Worm (Caenorhabditis elegans) whole organism, young adult: ENCODE data around the gene srd-43.

Experiments
- F10E7.11 ChIP-seq: sonication (generic microtip); optimal IDR thresholded peaks from 2 replicates; lab custom pipeline; 2017; ENCODE audit warnings: mild to moderate bottlenecking, missing genetic modification characterization, moderate library complexity, missing compliant biosample characterization
- K11D2.4 ChIP-seq: fragments of 200-800 bp; sonication (Bioruptor generic); IDR thresholded peaks from 2 replicates; pipeline ENCODE4 v1.3.6; 2022; ENCODE audit warnings: missing genetic modification reagents, missing genetic modification characterization, missing compliant biosample characterization
- Y79H2A.3 ChIP-seq: fragments of 200-800 bp; sonication (Bioruptor generic); conservative IDR thresholded peaks from 2 replicates; pipeline ENCODE4 v1.3.6; 2022; ENCODE audit warnings: missing genetic modification reagents, missing genetic modification characterization, missing compliant biosample characterization
- atf-7 ChIP-seq: sonication (generic microtip); optimal IDR thresholded peaks from 2 replicates; lab custom pipeline; 2017; ENCODE audit warnings: mild to moderate bottlenecking, missing genetic modification characterization, missing compliant biosample characterization
- athp-1 ChIP-seq: sonication (generic microtip); optimal IDR thresholded peaks from 2 replicates; lab custom pipeline; 2017; ENCODE audit warnings: mild to moderate bottlenecking, missing genetic modification characterization, missing compliant biosample characterization
- cebp-1 ChIP-seq, 2 experiments: fragments of 200-800 bp in 1 of 2; sonication (Bioruptor generic) in 1 of 2; sonication (generic microtip) in 1 of 2; IDR thresholded peaks in 1 of 2; optimal IDR thresholded peaks in 1 of 2; 2 replicates each; pipeline versions ENCODE4 v1.3.6 to Lab custom; 2017 to 2022; ENCODE audit warnings: missing compliant biosample characterization in 2 of 2, missing genetic modification characterization in 2 of 2, mild to moderate bottlenecking in 1 of 2, missing genetic modification reagents in 1 of 2, moderate library complexity in 1 of 2
- cebp-2 ChIP-seq: fragments of 200-800 bp; sonication (Bioruptor generic); IDR thresholded peaks from 2 replicates; pipeline ENCODE4 v1.3.6; 2022; ENCODE audit warnings: missing genetic modification characterization, missing compliant biosample characterization
- ceh-27 ChIP-seq: fragments of 200-800 bp; sonication (Bioruptor generic); optimal IDR thresholded peaks from 2 replicates; lab custom pipeline; 2018; ENCODE audit warnings: mild to moderate bottlenecking, missing genetic modification characterization, moderate library complexity, missing compliant biosample characterization
- ceh-40 ChIP-seq: fragments of 200-800 bp; sonication (Bioruptor generic); IDR thresholded peaks from 2 replicates; pipeline ENCODE4 v1.3.6; 2022; ENCODE audit warnings: missing genetic modification characterization, missing compliant biosample characterization
- hlh-12 ChIP-seq: sonication (generic microtip); optimal IDR thresholded peaks from 2 replicates; lab custom pipeline; 2016; ENCODE audit warnings: missing genetic modification characterization, missing compliant biosample characterization
- hmg-1.2 ChIP-seq: fragments of 200-800 bp; sonication (Bioruptor generic); IDR thresholded peaks from 2 replicates; pipeline ENCODE4 v1.3.6; 2022; ENCODE audit warnings: missing genetic modification reagents, missing genetic modification characterization, missing compliant biosample characterization
- let-607 ChIP-seq, 2 experiments: fragments of 200-800 bp in 1 of 2; sonication (Bioruptor generic) in 1 of 2; sonication (generic microtip) in 1 of 2; optimal IDR thresholded peaks; 2 replicates each; lab custom pipeline; 2016 to 2018; ENCODE audit warnings: mild to moderate bottlenecking in 2 of 2, missing compliant biosample characterization in 2 of 2, missing genetic modification characterization in 2 of 2, moderate library complexity in 2 of 2, missing genotype in 1 of 2
- lin-26 ChIP-seq: fragments of 200-800 bp; sonication (Bioruptor generic); IDR thresholded peaks from 2 replicates; pipeline ENCODE4 v1.3.6; 2022; ENCODE audit warnings: missing genetic modification reagents, missing genetic modification characterization, missing compliant biosample characterization
- lin-40 ChIP-seq: sonication (generic microtip); optimal IDR thresholded peaks from 2 replicates; lab custom pipeline; 2016; ENCODE audit warnings: missing genetic modification characterization, mild to moderate bottlenecking, missing compliant biosample characterization, missing genotype, missing genetic modification reagents
- lsl-1 ChIP-seq: fragments of 200-800 bp; sonication (Bioruptor generic); optimal IDR thresholded peaks from 2 replicates; lab custom pipeline; 2018; ENCODE audit warnings: mild to moderate bottlenecking, missing genetic modification characterization, moderate library complexity, missing compliant biosample characterization
- lsy-27 ChIP-seq: sonication (generic microtip); optimal IDR thresholded peaks from 2 replicates; lab custom pipeline; 2017; ENCODE audit warnings: missing genetic modification characterization, mild to moderate bottlenecking, missing compliant biosample characterization, antibody characterized with exemption, missing genotype, borderline replicate concordance; ENCODE audit not compliant: insufficient read depth
- madf-6 ChIP-seq: fragments of 200-800 bp; sonication (Bioruptor generic); IDR thresholded peaks from 2 replicates; pipeline ENCODE4 v1.3.6; 2022; ENCODE audit warnings: missing genetic modification reagents, missing genetic modification characterization, missing compliant biosample characterization
- nhr-120 ChIP-seq: fragments of 200-800 bp; sonication (Bioruptor generic); IDR thresholded peaks from 2 replicates; pipeline ENCODE4 v1.3.6; 2022; ENCODE audit warnings: missing genetic modification characterization, missing compliant biosample characterization
- nhr-80 ChIP-seq: sonication (generic microtip); optimal IDR thresholded peaks from 2 replicates; lab custom pipeline; 2016; ENCODE audit warnings: missing genetic modification characterization, missing compliant biosample characterization
- nhr-90 ChIP-seq: sonication (generic microtip); optimal IDR thresholded peaks from 2 replicates; lab custom pipeline; 2016; ENCODE audit warnings: missing genotype, mild to moderate bottlenecking, missing genetic modification characterization, missing compliant biosample characterization
- rcor-1 ChIP-seq: fragments of 200-800 bp; sonication (Bioruptor generic); IDR thresholded peaks from 2 replicates; pipeline ENCODE4 v1.3.6; 2022; ENCODE audit warnings: missing genetic modification reagents, missing genetic modification characterization, missing compliant biosample characterization
- repo-1 ChIP-seq: sonication (generic microtip); optimal IDR thresholded peaks from 2 replicates; lab custom pipeline; 2017; ENCODE audit warnings: mild to moderate bottlenecking, missing genetic modification characterization, missing compliant biosample characterization
- sdz-38 ChIP-seq: sonication (generic microtip); optimal IDR thresholded peaks from 2 replicates; lab custom pipeline; 2016; ENCODE audit warnings: missing genotype, missing genetic modification characterization, missing compliant biosample characterization
- snpc-1.1 ChIP-seq: sonication (generic microtip); optimal IDR thresholded peaks from 2 replicates; lab custom pipeline; 2017; ENCODE audit warnings: missing genetic modification characterization, mild to moderate bottlenecking, missing compliant biosample characterization, antibody characterized with exemption, moderate library complexity, missing genotype, missing genetic modification reagents; ENCODE audit not compliant: insufficient read depth
- snpc-3.4 ChIP-seq: sonication (generic microtip); optimal IDR thresholded peaks from 2 replicates; lab custom pipeline; 2017; ENCODE audit warnings: missing genetic modification characterization, mild to moderate bottlenecking, missing compliant biosample characterization, antibody characterized with exemption, moderate library complexity, missing genotype, missing genetic modification reagents
- somi-1 ChIP-seq: fragments of 200-800 bp; sonication (Bioruptor generic); optimal IDR thresholded peaks from 2 replicates; lab custom pipeline; 2018; ENCODE audit warnings: mild to moderate bottlenecking, missing genetic modification characterization, missing compliant biosample characterization
- tbp1 ChIP-seq: fragments of 200-800 bp; sonication (Bioruptor generic); optimal IDR thresholded peaks from 2 replicates; lab custom pipeline; 2018; ENCODE audit warnings: mild to moderate bottlenecking, missing genetic modification characterization, missing compliant biosample characterization
- ztf-22 ChIP-seq: fragments of 200-800 bp; sonication (Bioruptor generic); optimal IDR thresholded peaks from 2 replicates; lab custom pipeline; 2018; ENCODE audit warnings: mild to moderate bottlenecking, missing genetic modification characterization, moderate library complexity, missing compliant biosample characterization

Gene srd-43

ce11 chrX:13328868-13329267 lies 23.2 kb upstream of the srd-43 start (continued):
- TF ChIP-seq athp-1 (tag; lab: Kevin White, UChicago), result no peak
- peak; percentile 67 for TF ChIP-seq hmg-1.2 (GFP tag; lab: Robert Waterston, UW)
- peak; percentile 37 for TF ChIP-seq tbp1 (GFP tag; lab: Kevin White, UChicago)
- peak; percentile 14 for TF ChIP-seq ceh-27 (GFP tag; lab: Kevin White, UChicago)
- TF ChIP-seq lin-40 (tag; lab: Kevin White, UChicago), result peak; percentile 45
- TF ChIP-seq somi-1 (GFP tag; lab: Kevin White, UChicago), result peak; percentile 54
- TF ChIP-seq atf-7 (tag; lab: Kevin White, UChicago), result peak; percentile 25
- 0 out of 2 replicates have a peak, but pooled peaks have one; percentile 32 for TF ChIP-seq K11D2.4 (GFP tag; lab: Robert Waterston, UW)

DNA sequence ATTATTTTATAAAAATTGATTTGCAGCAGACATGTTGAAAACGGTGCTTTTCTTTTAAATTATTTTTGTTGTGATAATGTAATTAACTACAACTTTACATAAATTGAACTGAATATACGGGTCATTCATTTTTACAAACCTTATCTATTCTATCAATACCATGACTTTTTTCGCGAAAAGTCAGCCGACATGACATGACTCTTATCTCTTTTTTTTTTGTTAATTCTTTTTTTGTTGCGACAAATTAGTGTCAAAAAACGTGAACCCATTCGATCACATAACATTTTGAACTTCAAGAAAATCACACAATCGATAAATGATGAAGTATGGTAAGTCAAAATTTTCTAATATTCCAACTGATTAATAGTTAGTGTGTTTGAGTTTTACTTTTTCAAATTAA lies 22.4 kb upstream of the srd-43 start, which contains the start of gene sir-2.2:
Gene sir-2.2, plus strand, starts transcription at position 34 of the 400 bp plus-strand sequence.
- TF ChIP-seq lin-26 (GFP tag; lab: Robert Waterston, UW) (no peak), nhr-80 (tag; lab: Kevin White, UChicago) (peak; percentile 64), let-607 (tag; optimal IDR thresholded peaks at IDR 0.05; lab: Kevin White, UChicago) (peak in 1 of 2 experiments; percentile 4), lin-40 (tag; lab: Kevin White, UChicago) (no peak), tbp1 (GFP tag; lab: Kevin White, UChicago) (peak; percentile 1), lsy-27 (tag; lab: Kevin White, UChicago) (no peak), cebp-1 (GFP tag; IDR thresholded peaks at IDR 0.05; lab: Robert Waterston, UW) (no peak), cebp-1 (tag; optimal IDR thresholded peaks at IDR 0.05; lab: Kevin White, UChicago) (peak; percentile 8), K11D2.4 (GFP tag; lab: Robert Waterston, UW) (0 out of 2 replicates have a peak, but pooled peaks have one; percentile 14), snpc-1.1 (no peak)

ce11 chrX:13325039-13325438 lies 19.4 kb upstream of the srd-43 start:
- TF ChIP-seq lsl-1 (GFP tag; lab: Kevin White, UChicago) (no peak), ceh-40 (GFP tag; lab: Robert Waterston, UW) (no peak), somi-1 (GFP tag; lab: Kevin White, UChicago) (peak; percentile 30)

DNA sequence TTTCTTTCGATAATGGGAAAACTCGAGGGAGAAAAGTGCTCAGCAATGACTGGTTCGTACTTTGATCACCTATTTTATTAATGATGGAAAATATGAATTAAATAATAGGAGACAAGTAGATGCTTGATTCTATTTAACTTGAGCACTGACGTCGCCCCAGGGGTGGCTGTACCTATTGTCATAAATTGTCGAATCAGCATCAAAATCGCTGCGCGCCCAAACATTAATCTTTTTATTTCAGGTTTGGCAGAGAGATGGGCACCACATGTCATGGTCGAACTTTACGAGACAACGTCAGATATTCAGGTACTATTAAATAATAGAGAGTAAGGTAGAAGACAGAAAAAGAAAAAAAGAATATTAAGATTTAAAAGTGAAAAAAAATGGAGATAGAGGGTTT lies 18.7 kb upstream of the srd-43 start:
- TF ChIP-seq lsl-1 (GFP tag; lab: Kevin White, UChicago) (no peak), nhr-120 (GFP tag; lab: Robert Waterston, UW) (no peak), F10E7.11 (tag; lab: Kevin White, UChicago) (no peak), repo-1 (tag; lab: Kevin White, UChicago) (no peak)

DNA sequence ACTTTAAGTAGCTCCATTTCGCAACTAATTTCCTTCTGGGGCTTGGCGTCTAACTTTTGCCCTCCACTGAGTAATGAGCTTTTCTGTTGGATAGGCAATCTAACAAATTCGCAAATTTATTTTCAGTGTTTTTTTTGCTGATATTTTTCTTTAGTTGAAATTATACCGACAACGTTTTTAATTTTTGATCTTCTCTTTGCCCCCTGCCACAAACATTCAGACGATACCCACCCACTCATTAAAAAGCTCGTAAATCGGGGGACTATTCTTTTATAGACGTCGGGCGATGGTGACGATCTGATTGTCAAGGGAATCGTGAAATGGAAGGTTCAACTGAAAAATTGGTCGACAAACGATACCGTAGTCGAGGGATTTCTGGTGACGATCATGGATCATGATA lies 18.1 kb upstream of the srd-43 start:
- TF ChIP-seq ztf-22 (no peak), madf-6 (no peak), Y79H2A.3 (no peak), rcor-1 (GFP tag; lab: Robert Waterston, UW) (no peak), cebp-2 (GFP tag; lab: Robert Waterston, UW) (no peak), sdz-38 (tag; lab: Kevin White, UChicago) (no peak), nhr-90 (tag; lab: Kevin White, UChicago) (no peak), hlh-12 (tag; lab: Kevin White, UChicago) (no peak), snpc-3.4 (tag; lab: Kevin White, UChicago) (no peak), tbp1 (GFP tag; lab: Kevin White, UChicago) (no peak)
